Worm (Caenorhabditis elegans): ENCODE results near the gene pals-26.

The pals-26 gene

DNA sequence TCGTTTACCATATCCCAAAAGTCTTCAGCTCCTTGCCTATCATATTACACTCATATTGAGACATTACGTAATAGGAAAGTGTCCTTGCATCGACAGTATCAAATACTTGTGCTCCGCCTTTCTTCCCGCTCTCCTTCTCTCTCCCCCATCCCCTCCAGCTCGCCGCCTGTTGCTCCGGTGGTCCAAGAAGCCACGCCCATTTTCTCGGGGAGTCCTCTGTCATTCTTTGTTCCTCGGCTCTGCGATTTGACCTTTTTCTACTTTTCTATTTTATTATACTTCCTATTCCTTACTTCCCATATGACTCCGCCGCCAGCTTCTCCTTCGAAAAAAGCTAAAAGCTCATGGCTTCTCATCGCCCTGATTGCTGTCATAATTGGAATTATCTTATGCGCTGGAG, 18.6 kb upstream of the pals-26 start, which contains the start of gene mnp-1:
TSS of gene mnp-1 (plus strand) at position 211 of the 400 bp plus-strand sequence.
- TF ChIP-seq tbx-11 (GFP tag; IDR thresholded peaks at IDR 0.05) (no peak), flt-1 (GFP tag; IDR thresholded peaks at IDR 0.05) (no peak), tra-4 (tag; optimal IDR thresholded peaks at IDR 0.05) (no peak), ama-1 (optimal IDR thresholded peaks at IDR 0.05) (no peak), aly-1 (tag; optimal IDR thresholded peaks at IDR 0.05) (no peak), hmg-4 (GFP tag; optimal IDR thresholded peaks at IDR 0.05) (no peak), ceh-36 (tag; optimal IDR thresholded peaks at IDR 0.05) (no peak)

ce11 chrIII:4357438-4357837, 17.5 kb upstream of the pals-26 start:
- TF ChIP-seq ets-7 (tag; optimal IDR thresholded peaks at IDR 0.05) (no peak), hmg-4 (GFP tag; optimal IDR thresholded peaks at IDR 0.05) (no peak), ceh-13 (GFP tag; optimal IDR thresholded peaks at IDR 0.05) (no peak), scrt-1 (GFP tag; IDR thresholded peaks at IDR 0.05) (no peak), B0310.2 (tag; optimal IDR thresholded peaks at IDR 0.05) (no peak), sea-1 (GFP tag; conservative IDR thresholded peaks at IDR 0.05) (no peak), pes-1 (GFP tag; IDR thresholded peaks at IDR 0.05) (no peak), tbx-11 (GFP tag; IDR thresholded peaks at IDR 0.05) (no peak), tra-4 (tag; optimal IDR thresholded peaks at IDR 0.05) (no peak), hnd-1 (tag; optimal IDR thresholded peaks at IDR 0.05) (no peak), tbx-37 (GFP tag; conservative IDR thresholded peaks at IDR 0.05) (no peak), hmbx-1 (tag; optimal IDR thresholded peaks at IDR 0.05) (no peak), F13C5.2 (tag; optimal IDR thresholded peaks at IDR 0.05) (no peak), aly-1 (tag; optimal IDR thresholded peaks at IDR 0.05) (no peak), ama-1 (optimal IDR thresholded peaks at IDR 0.05) (no peak), ceh-36 (tag; optimal IDR thresholded peaks at IDR 0.05) (no peak), flt-1 (GFP tag; IDR thresholded peaks at IDR 0.05) (no peak)

DNA sequence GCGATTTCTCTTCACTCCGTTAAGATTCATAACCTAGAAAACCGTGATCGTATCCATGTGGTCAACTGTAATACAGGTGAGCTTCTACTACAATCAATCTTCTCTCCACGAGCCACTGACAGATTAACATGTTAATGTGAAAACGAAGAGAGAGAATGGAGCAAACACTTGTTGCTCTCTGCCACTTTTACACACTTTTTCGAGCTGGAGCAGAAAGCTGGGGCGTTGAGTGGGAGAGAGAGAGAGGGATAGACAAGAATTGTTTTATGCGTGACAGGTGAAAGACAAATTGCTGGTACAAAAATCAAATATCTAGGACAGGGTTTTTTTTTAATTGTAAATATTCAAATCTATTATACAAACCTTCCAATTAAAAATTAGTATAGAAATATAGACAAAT, 16.6 kb upstream of the pals-26 start:
- TF ChIP-seq sea-1 (GFP tag; conservative IDR thresholded peaks at IDR 0.05): no peak
- no peak for TF ChIP-seq tbx-37 (GFP tag; conservative IDR thresholded peaks at IDR 0.05)
- TF ChIP-seq B0310.2 (tag; optimal IDR thresholded peaks at IDR 0.05): no peak

DNA sequence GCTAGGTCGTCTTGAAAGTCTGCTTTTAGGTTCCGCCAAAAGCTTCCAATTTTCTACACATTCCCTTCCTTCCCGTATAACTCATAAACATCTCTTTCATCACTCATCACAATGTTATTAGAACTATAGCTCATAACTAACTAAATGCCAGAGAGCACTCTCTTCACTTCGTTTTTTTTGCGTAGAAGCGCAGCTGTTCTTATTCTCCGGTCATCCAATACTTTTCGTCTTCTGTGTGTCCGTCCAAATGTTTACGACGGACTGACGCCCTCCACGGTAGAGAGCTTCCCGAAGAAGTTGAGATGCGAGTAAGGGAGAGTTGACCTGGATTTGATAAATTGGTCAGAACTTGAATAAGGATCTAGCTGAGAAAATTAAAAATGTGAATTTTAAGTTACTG, 15.7 kb upstream of the pals-26 start:
- TF ChIP-seq B0310.2 (tag; optimal IDR thresholded peaks at IDR 0.05) (no peak), sea-1 (GFP tag; conservative IDR thresholded peaks at IDR 0.05) (no peak), ceh-36 (tag; optimal IDR thresholded peaks at IDR 0.05) (no peak)

- TF ChIP-seq ceh-13 (GFP tag; optimal IDR thresholded peaks at IDR 0.05) (no peak), tbx-11 (GFP tag; IDR thresholded peaks at IDR 0.05) (no peak), F13C5.2 (tag; optimal IDR thresholded peaks at IDR 0.05) (no peak), ets-7 (tag; optimal IDR thresholded peaks at IDR 0.05) (no peak)
These were observed 15.1 kb upstream of the pals-26 start for ce11 chrIII:4359900-4360299.

DNA sequence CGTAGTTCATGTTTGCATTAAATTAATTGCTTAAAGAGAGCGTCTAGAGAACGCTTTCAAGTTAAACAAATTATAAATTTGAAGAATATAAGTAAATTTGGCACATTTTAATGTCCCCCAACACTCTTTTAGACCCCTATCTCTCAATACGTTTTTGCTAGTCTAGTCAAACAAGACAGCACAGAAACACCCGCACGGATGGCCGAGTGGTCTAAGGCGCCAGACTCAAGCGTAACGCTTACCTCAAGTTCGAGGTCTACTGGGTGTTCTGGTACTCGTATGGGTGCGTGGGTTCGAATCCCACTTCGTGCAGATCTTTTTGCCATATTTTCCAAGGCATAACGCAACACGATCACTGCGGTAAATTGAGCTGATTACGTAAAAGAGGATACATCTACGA, 12.6 kb upstream of the pals-26 start:
- TF ChIP-seq pes-1 (GFP tag; IDR thresholded peaks at IDR 0.05) (no peak; the same call in 1 of the 2 replicates), ceh-36 (tag; optimal IDR thresholded peaks at IDR 0.05) (no peak), ets-7 (tag; optimal IDR thresholded peaks at IDR 0.05) (no peak), flt-1 (GFP tag; IDR thresholded peaks at IDR 0.05) (0 out of 2 replicates have a peak, but pooled peaks have one; percentile 22), F13C5.2 (tag; optimal IDR thresholded peaks at IDR 0.05) (peak; percentile 4), ceh-13 (GFP tag; optimal IDR thresholded peaks at IDR 0.05) (peak; percentile 13), hmg-4 (GFP tag; optimal IDR thresholded peaks at IDR 0.05) (no peak), hnd-1 (tag; optimal IDR thresholded peaks at IDR 0.05) (no peak), aly-1 (tag; optimal IDR thresholded peaks at IDR 0.05) (peak; percentile 1), hmbx-1 (tag; optimal IDR thresholded peaks at IDR 0.05) (no peak), tbx-11 (GFP tag; IDR thresholded peaks at IDR 0.05) (no peak), B0310.2 (tag; optimal IDR thresholded peaks at IDR 0.05) (no peak), sea-1 (GFP tag; conservative IDR thresholded peaks at IDR 0.05) (no peak), tbx-37 (GFP tag; conservative IDR thresholded peaks at IDR 0.05) (no peak), ama-1 (optimal IDR thresholded peaks at IDR 0.05) (no peak), scrt-1 (GFP tag; IDR thresholded peaks at IDR 0.05) (no peak)

- TF ChIP-seq ets-7 (tag; optimal IDR thresholded peaks at IDR 0.05): no peak
- TF ChIP-seq B0310.2 (tag; optimal IDR thresholded peaks at IDR 0.05): no peak
- no peak for TF ChIP-seq ceh-13 (GFP tag; optimal IDR thresholded peaks at IDR 0.05)
- TF ChIP-seq pes-1 (GFP tag; IDR thresholded peaks at IDR 0.05): no peak
- TF ChIP-seq tbx-37 (GFP tag; conservative IDR thresholded peaks at IDR 0.05): no peak
- no peak for TF ChIP-seq tbx-11 (GFP tag; IDR thresholded peaks at IDR 0.05)
- no peak for TF ChIP-seq sea-1 (GFP tag; conservative IDR thresholded peaks at IDR 0.05)
- TF ChIP-seq tra-4 (tag; optimal IDR thresholded peaks at IDR 0.05): no peak
These were observed 10.0 kb upstream of the pals-26 start, which contains the start of gene ckb-1 for ce11 chrIII:4364974-4365373. TSS of gene ckb-1 (plus strand) at chrIII:4365274.

DNA sequence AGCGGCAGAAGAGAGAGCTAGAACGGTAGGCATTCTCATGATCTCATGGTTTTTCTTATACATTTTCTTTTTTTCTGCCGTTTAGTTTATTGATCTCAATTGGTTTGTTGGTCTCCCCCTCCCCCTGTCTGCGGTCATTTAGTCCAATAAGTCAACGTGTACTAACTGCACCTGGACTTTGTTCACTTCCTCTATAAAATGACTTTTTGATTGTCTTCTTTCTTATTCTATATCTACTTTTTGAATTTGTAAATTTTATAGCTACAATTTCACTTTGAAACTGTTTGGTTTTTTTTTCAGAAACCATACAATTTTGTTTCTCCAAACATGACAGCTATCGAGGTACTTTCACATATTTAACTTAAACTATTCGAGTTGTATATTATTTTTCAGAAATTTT, 7.3 kb upstream of the pals-26 start, which contains the start of gene ckb-2:
TSS of gene ckb-2 (plus strand) at position 301 of the 400 bp plus-strand sequence.
- no peak for TF ChIP-seq ama-1 (optimal IDR thresholded peaks at IDR 0.05)
- TF ChIP-seq B0310.2 (tag; optimal IDR thresholded peaks at IDR 0.05): no peak

ce11 chrIII:4369381-4369809, 5.6 kb upstream of the pals-26 start:
- TF ChIP-seq ets-7 (tag; optimal IDR thresholded peaks at IDR 0.05): peak; percentile 40
- peak; percentile 40 for TF ChIP-seq hmbx-1 (tag; optimal IDR thresholded peaks at IDR 0.05)
- peak; percentile 75; the same call in 1 of the 2 replicates for TF ChIP-seq sea-1 (GFP tag; conservative IDR thresholded peaks at IDR 0.05)
- peak; percentile 84 for TF ChIP-seq F13C5.2 (tag; optimal IDR thresholded peaks at IDR 0.05)
- TF ChIP-seq hmg-4 (GFP tag; optimal IDR thresholded peaks at IDR 0.05): peak; percentile 75
- TF ChIP-seq pes-1 (GFP tag; IDR thresholded peaks at IDR 0.05): peak; percentile 89
- TF ChIP-seq scrt-1 (GFP tag; IDR thresholded peaks at IDR 0.05): peak; percentile 86
- TF ChIP-seq B0310.2 (tag; optimal IDR thresholded peaks at IDR 0.05): peak; percentile 1
- peak; percentile 85 for TF ChIP-seq flt-1 (GFP tag; IDR thresholded peaks at IDR 0.05)
- peak; percentile 87 for TF ChIP-seq aly-1 (tag; optimal IDR thresholded peaks at IDR 0.05)
- TF ChIP-seq tbx-37 (GFP tag; conservative IDR thresholded peaks at IDR 0.05): peak; percentile 82
- peak; percentile 77 for TF ChIP-seq tbx-11 (GFP tag; IDR thresholded peaks at IDR 0.05)
- peak; percentile 22 for TF ChIP-seq ceh-13 (GFP tag; optimal IDR thresholded peaks at IDR 0.05)
- peak; percentile 23 for TF ChIP-seq ceh-36 (tag; optimal IDR thresholded peaks at IDR 0.05)

All from whole organism, early embryonic.